Worm (Caenorhabditis elegans) whole organism, L4/young adult: ENCODE results near the gene lin-39.

Experiments
- W03F9.2 ChIP-seq: fragments of 150-350 bp; optimal IDR thresholded peaks from 2 replicates; lab custom pipeline; 2014; ENCODE audit warnings: missing biosample characterization, missing genetic modification characterization
- dao-5 ChIP-seq: sonication (generic microtip); optimal IDR thresholded peaks from 2 replicates; lab custom pipeline; 2016; ENCODE audit warnings: missing genotype, missing genetic modification characterization, moderate library complexity, missing compliant biosample characterization
- him-1 ChIP-seq: sonication (generic microtip); optimal IDR thresholded peaks from 2 replicates; lab custom pipeline; 2016; ENCODE audit warnings: missing genotype, missing genetic modification reagents, missing genetic modification characterization, missing compliant biosample characterization

- TF ChIP-seq him-1, result no peak
- TF ChIP-seq dao-5 (tag; lab: Kevin White, UChicago), result no peak
- no peak for TF ChIP-seq W03F9.2 (tag; lab: Kevin White, UChicago)
Measured at ce11 chrIII:7553693-7554226, 17.3 kb upstream of the lin-39 start.
